Worm (Caenorhabditis elegans) whole organism, L1 larva: ENCODE measurements around the gene C17F4.12.

Source experiments
- F16B12.6 ChIP-seq: fragments of 150-350 bp; optimal IDR thresholded peaks from 2 replicates; lab custom pipeline; 2014; ENCODE audit warnings: missing biosample characterization, missing genetic modification characterization
- aha-1 ChIP-seq: fragments of 150-350 bp; optimal IDR thresholded peaks from 2 replicates; lab custom pipeline; 2014; ENCODE audit warnings: missing biosample characterization, missing genetic modification characterization
- ama-1 ChIP-seq: fragments of 150-350 bp; optimal IDR thresholded peaks from 2 replicates; lab custom pipeline; 2014
- ceh-82 ChIP-seq, 3 experiments: fragments of 150-350 bp in 1 of 3; sonication (generic microtip) in 2 of 3; optimal IDR thresholded peaks; 2 replicates each; lab custom pipeline; 2014 to 2017; ENCODE audit warnings: missing biosample characterization in 3 of 3, missing genetic modification characterization in 3 of 3
- ceh-88 ChIP-seq: fragments of 200-800 bp; sonication (Bioruptor generic); IDR thresholded peaks from 2 replicates; pipeline ENCODE4 v1.3.6; 2022; ENCODE audit warnings: missing genetic modification characterization, missing compliant biosample characterization
- ceh-90 ChIP-seq: sonication (generic microtip); optimal IDR thresholded peaks from 2 replicates; lab custom pipeline; 2016; ENCODE audit warnings: missing genetic modification characterization, missing compliant biosample characterization
- dpl-1 ChIP-seq, 3 experiments: fragments of 150-350 bp in 2 of 3; sonication (generic microtip) in 1 of 3; optimal IDR thresholded peaks; 2 replicates each; lab custom pipeline; 2014 to 2017; ENCODE audit warnings: missing biosample characterization in 3 of 3, missing genetic modification characterization in 3 of 3, missing genetic modification reagents in 3 of 3
- dsc-1 ChIP-seq: sonication (generic microtip); optimal IDR thresholded peaks from 2 replicates; lab custom pipeline; 2016; ENCODE audit warnings: mild to moderate bottlenecking, missing genetic modification characterization, missing compliant biosample characterization
- efl-1 ChIP-seq, 4 experiments: fragments of 150-350 bp; optimal IDR thresholded peaks in 3 of 4; peaks in 1 of 4; 1 replicate in 1 of 4; 2 replicates in 3 of 4; lab custom pipeline; 2014; ENCODE audit warnings: missing biosample characterization in 2 of 4, missing genetic modification characterization in 2 of 4, missing genetic modification reagents in 2 of 4
- egl-13 ChIP-seq: sonication (generic microtip); optimal IDR thresholded peaks from 2 replicates; lab custom pipeline; 2016; ENCODE audit warnings: missing genotype, missing genetic modification reagents, missing genetic modification characterization, missing compliant biosample characterization
- egl-27 ChIP-seq, 2 experiments: fragments of 150-350 bp in 1 of 2; sonication (generic microtip); optimal IDR thresholded peaks; 3 replicates each; lab custom pipeline; 2017 to 2018; ENCODE audit warnings: missing biosample characterization in 2 of 2, missing genetic modification characterization in 2 of 2, missing genetic modification reagents in 2 of 2
- fkh-10 ChIP-seq: sonication (generic microtip); optimal IDR thresholded peaks from 2 replicates; lab custom pipeline; 2017; ENCODE audit warnings: missing biosample characterization, missing genetic modification reagents, missing genetic modification characterization
- hlh-4 ChIP-seq: sonication (generic microtip); optimal IDR thresholded peaks from 2 replicates; lab custom pipeline; 2016; ENCODE audit warnings: mild to moderate bottlenecking, missing genetic modification characterization, missing compliant biosample characterization
- irx-1 ChIP-seq: sonication (generic microtip); optimal IDR thresholded peaks from 2 replicates; lab custom pipeline; 2016; ENCODE audit warnings: missing genetic modification characterization, missing compliant biosample characterization
- lin-13 ChIP-seq: fragments of 150-350 bp; optimal IDR thresholded peaks from 2 replicates; lab custom pipeline; 2014; ENCODE audit warnings: missing biosample characterization, missing genetic modification reagents, missing genetic modification characterization
- lin-15B ChIP-seq: fragments of 150-350 bp; sonication (generic microtip); optimal IDR thresholded peaks from 3 replicates; lab custom pipeline; 2014; ENCODE audit warnings: missing biosample characterization, missing genetic modification characterization
- mef-2 ChIP-seq: fragments of 150-350 bp; optimal IDR thresholded peaks from 2 replicates; lab custom pipeline; 2014; ENCODE audit warnings: missing biosample characterization, missing genetic modification characterization
- nhr-11 ChIP-seq: fragments of 150-350 bp; optimal IDR thresholded peaks from 2 replicates; lab custom pipeline; 2014; ENCODE audit warnings: missing biosample characterization, missing genetic modification characterization
- nhr-12 ChIP-seq: sonication (generic microtip); optimal IDR thresholded peaks from 2 replicates; lab custom pipeline; 2017; ENCODE audit warnings: missing biosample characterization, missing genetic modification characterization
- nhr-76 ChIP-seq: sonication (generic microtip); optimal IDR thresholded peaks from 2 replicates; lab custom pipeline; 2017; ENCODE audit warnings: missing biosample characterization, missing genetic modification characterization
- nhr-85 ChIP-seq: sonication (generic microtip); peaks from one replicate; lab custom pipeline; 2016; ENCODE audit warnings: missing genetic modification characterization, inconsistent platforms, missing compliant biosample characterization
- nhr-90 ChIP-seq: sonication (generic microtip); optimal IDR thresholded peaks from 2 replicates; lab custom pipeline; 2016; ENCODE audit warnings: mild to moderate bottlenecking, missing genetic modification characterization, missing compliant biosample characterization; ENCODE audit not compliant: poor library complexity
- pqm-1 ChIP-seq: sonication (generic microtip); optimal IDR thresholded peaks from 3 replicates; lab custom pipeline; 2017; ENCODE audit warnings: missing biosample characterization, missing genetic modification characterization
- rnt-1 ChIP-seq: sonication (generic microtip); optimal IDR thresholded peaks from 2 replicates; lab custom pipeline; 2016; ENCODE audit warnings: mild to moderate bottlenecking, missing genetic modification characterization, moderate library complexity, missing compliant biosample characterization
- skn-1 ChIP-seq: fragments of 150-350 bp; optimal IDR thresholded peaks from 2 replicates; lab custom pipeline; 2014; ENCODE audit warnings: missing biosample characterization, missing genetic modification characterization
- snpc-4 ChIP-seq: fragments of 150-350 bp; optimal IDR thresholded peaks from 2 replicates; lab custom pipeline; 2014; ENCODE audit warnings: missing biosample characterization, missing genetic modification characterization
- snu-23 ChIP-seq: sonication (generic microtip); optimal IDR thresholded peaks from 2 replicates; lab custom pipeline; 2016; ENCODE audit warnings: missing genetic modification characterization, missing compliant biosample characterization
- sox-4 ChIP-seq: sonication (generic microtip); optimal IDR thresholded peaks from 2 replicates; lab custom pipeline; 2016; ENCODE audit warnings: missing genetic modification characterization, missing compliant biosample characterization
- tbx-2 ChIP-seq: sonication (generic microtip); optimal IDR thresholded peaks from 2 replicates; lab custom pipeline; 2016; ENCODE audit warnings: missing genetic modification characterization, missing compliant biosample characterization
- unc-130 ChIP-seq: fragments of 150-350 bp; optimal IDR thresholded peaks from 2 replicates; lab custom pipeline; 2017; ENCODE audit warnings: missing biosample characterization, missing genetic modification characterization, inconsistent platforms
- unc-62 ChIP-seq: fragments of 150-350 bp; optimal IDR thresholded peaks from 2 replicates; lab custom pipeline; 2014; ENCODE audit warnings: missing biosample characterization, missing genetic modification reagents, missing genetic modification characterization
- unc-86 ChIP-seq: sonication (generic microtip); optimal IDR thresholded peaks from 2 replicates; lab custom pipeline; 2016; ENCODE audit warnings: missing genetic modification characterization, missing compliant biosample characterization
- xbp-1 ChIP-seq: sonication (generic microtip); optimal IDR thresholded peaks from 2 replicates; lab custom pipeline; 2016; ENCODE audit warnings: missing genetic modification characterization, missing compliant biosample characterization
- zip-4 ChIP-seq: fragments of 200-800 bp; sonication (Bioruptor generic); optimal IDR thresholded peaks from 2 replicates; lab custom pipeline; 2018; ENCODE audit warnings: mild to moderate bottlenecking, missing genetic modification characterization, moderate library complexity, missing compliant biosample characterization
- ztf-11 ChIP-seq, 2 experiments: sonication (generic microtip); optimal IDR thresholded peaks; 2 replicates each; lab custom pipeline; 2016 to 2017; ENCODE audit warnings: missing genetic modification characterization in 2 of 2, missing biosample characterization in 1 of 2, missing compliant biosample characterization in 1 of 2
- ztf-4 ChIP-seq: fragments of 150-350 bp; optimal IDR thresholded peaks from 2 replicates; lab custom pipeline; 2014; ENCODE audit warnings: missing biosample characterization, missing genetic modification characterization

C17F4.12 gene

DNA sequence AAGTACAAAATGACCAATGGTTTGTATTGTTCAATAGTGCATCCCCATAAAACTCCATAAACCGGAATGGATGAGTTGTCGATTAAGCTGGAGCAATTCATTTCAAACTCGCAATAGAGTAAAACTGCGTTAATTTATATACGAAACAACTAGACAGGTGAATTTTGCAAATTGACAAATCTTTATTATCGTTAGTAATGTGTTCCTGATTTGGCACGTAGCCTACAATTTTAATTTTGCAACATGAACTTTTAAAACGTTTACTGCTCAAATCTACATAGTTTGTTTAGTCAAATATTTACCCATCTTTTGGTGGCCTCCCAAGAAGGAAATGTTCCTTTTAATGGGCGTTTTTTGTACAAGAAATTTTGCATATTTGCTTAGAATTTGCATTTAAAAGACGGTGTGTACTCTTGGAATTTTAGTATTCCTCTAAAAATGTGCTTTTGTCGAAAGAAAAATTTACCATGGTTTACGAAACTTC lies 6.9 kb downstream of the C17F4.12 start, which contains the start of the genes srz-67 and C17F4.11:
TSS of gene srz-67 (minus strand) at position 101 of the 484 bp plus-strand sequence.
TSS of gene C17F4.11 (plus strand) at position 434 of the 484 bp plus-strand sequence.
- TF ChIP-seq efl-1 (optimal IDR thresholded peaks at IDR 0.05; lab: Kevin White, UChicago) (no peak), efl-1 (GFP tag; optimal IDR thresholded peaks at IDR 0.05 in 1 of 2; lab: Kevin White, UChicago) (peak in 1 of 2 experiments; percentile 65), unc-86 (no peak), F16B12.6 (tag; lab: Kevin White, UChicago) (no peak)
- TF ChIP-seq, all 84 proteins: peak for 1

DNA sequence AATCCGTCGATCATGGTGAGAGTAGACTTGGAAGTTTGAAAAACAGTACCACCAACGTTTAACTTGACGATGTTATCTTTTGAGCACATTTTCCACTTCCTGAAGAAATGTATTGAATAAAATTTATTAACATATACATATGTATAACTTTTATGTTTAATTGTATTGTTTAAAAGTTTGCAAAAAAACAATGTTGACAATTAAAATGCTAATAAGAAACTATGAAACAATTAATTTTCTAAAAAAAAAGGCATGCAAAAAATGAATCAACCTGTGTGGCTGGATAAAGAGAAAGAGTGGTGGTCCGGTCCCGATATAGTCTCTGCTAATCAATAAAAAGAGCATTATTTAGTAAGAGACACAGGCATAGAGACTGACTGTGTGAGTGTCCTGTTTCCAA lies 9.2 kb downstream of the C17F4.12 start, which contains the start of gene C17F4.8:
TSS of gene C17F4.8 (minus strand) at position 101 of the 400 bp plus-strand sequence.
- TF ChIP-seq xbp-1 (tag; lab: Kevin White, UChicago) (no peak), egl-13 (no peak), skn-1 (tag; lab: Kevin White, UChicago) (no peak), ceh-90 (tag; lab: Kevin White, UChicago) (no peak), unc-62 (GFP tag; lab: Kevin White, UChicago) (no peak), tbx-2 (tag; lab: Kevin White, UChicago) (no peak), lin-15B (no peak), ztf-11 (tag; optimal IDR thresholded peaks at IDR 0.05; lab: Kevin White, UChicago) (no peak), snpc-4 (tag; lab: Kevin White, UChicago) (no peak), irx-1 (no peak), zip-4 (GFP tag; lab: Kevin White, UChicago) (no peak), ceh-82 (tag; optimal IDR thresholded peaks at IDR 0.05; lab: Kevin White, UChicago) (no peak), dpl-1 (GFP tag; optimal IDR thresholded peaks at IDR 0.05; lab: Kevin White, UChicago) (no peak), nhr-76 (tag; lab: Kevin White, UChicago) (no peak), rnt-1 (no peak), aha-1 (tag; lab: Kevin White, UChicago) (no peak), ama-1 (no peak), egl-27 (tag; optimal IDR thresholded peaks at IDR 0.05; lab: Kevin White, UChicago) (no peak), ceh-88 (GFP tag; lab: Robert Waterston, UW) (no peak), sox-4 (tag; lab: Kevin White, UChicago) (no peak)

DNA sequence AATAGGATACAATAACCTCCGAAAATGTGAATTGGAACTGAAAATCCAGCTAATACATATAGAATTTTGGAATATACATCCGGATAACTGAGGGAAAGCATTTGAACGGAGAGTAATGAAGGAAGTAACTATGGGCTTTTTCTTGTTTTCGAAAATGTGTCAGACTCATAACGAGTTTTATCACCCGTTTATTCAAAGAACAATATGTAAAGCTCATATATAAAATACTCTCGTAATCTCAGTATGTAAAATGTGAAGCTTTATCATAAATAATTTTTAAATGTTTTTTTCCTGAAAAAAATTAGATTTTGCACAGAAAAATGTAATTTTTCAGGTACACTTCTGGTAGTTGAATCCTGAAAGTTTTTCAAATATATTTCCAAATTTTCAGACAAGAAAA lies 13.5 kb downstream of the C17F4.12 start, which contains the start of gene srh-297:
TSS of gene srh-297 (minus strand) at position 101 of the 400 bp plus-strand sequence.
- TF ChIP-seq dsc-1 (tag; lab: Kevin White, UChicago) (no peak), snu-23 (GFP tag; lab: Kevin White, UChicago) (no peak), mef-2 (tag; lab: Kevin White, UChicago) (no peak), tbx-2 (tag; lab: Kevin White, UChicago) (no peak), pqm-1 (tag; lab: Kevin White, UChicago) (no peak), hlh-4 (no peak), egl-13 (no peak), nhr-90 (tag; lab: Kevin White, UChicago) (no peak), nhr-76 (tag; lab: Kevin White, UChicago) (no peak)

DNA sequence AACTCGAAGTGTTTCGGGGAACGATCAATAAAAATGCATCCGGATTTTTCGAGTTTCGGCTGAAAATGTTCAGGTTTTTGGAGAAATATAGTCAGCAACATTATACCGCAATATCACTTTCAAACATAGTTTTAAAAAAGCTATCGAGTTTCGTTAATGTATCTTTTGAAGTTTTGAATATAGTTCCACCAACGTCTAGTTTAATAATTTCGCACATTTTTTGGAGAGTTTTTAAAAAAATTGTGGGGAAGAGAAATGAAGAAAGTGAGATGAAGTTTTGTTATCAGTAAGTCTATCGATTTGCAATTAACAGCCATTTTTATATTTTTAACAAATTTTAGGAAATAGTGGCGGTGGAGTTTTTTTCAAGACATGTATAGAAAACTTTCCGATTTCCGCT lies 18.2 kb downstream of the C17F4.12 start, which contains the start of gene ZC239.17:
TSS of gene ZC239.17 (minus strand) at position 101 of the 400 bp plus-strand sequence.
- no peak for TF ChIP-seq nhr-12 (tag; lab: Kevin White, UChicago)
- no peak for TF ChIP-seq skn-1 (tag; lab: Kevin White, UChicago)
- no peak for TF ChIP-seq sox-4 (tag; lab: Kevin White, UChicago)
- TF ChIP-seq nhr-11 (tag; lab: Kevin White, UChicago): no peak
- no peak for TF ChIP-seq ztf-4 (tag; lab: Kevin White, UChicago)
- no peak for TF ChIP-seq fkh-10 (GFP tag; lab: Kevin White, UChicago)
- no peak for TF ChIP-seq lin-13 (GFP tag; lab: Kevin White, UChicago)
- TF ChIP-seq nhr-85: no peak
- TF ChIP-seq aha-1 (tag; lab: Kevin White, UChicago): no peak
- no peak for TF ChIP-seq ceh-88 (GFP tag; lab: Robert Waterston, UW)
- TF ChIP-seq unc-130 (tag; lab: Kevin White, UChicago): no peak
